ENCODE assay signal across 4 fruit fly cellular contexts in genomic region chr2L:1043195-1043990, dm6.
TF ChIP-seq lines count a peak whose summit lies in the region.

No protein-coding gene starts in this region.

- no peak for TF ChIP-seq CTCF in whole organism, embryonic (GFP tag; optimal IDR thresholded peaks at IDR 0.05; lab: Kevin White, UChicago)

TF ChIP-seq in whole organism, adult, 20 proteins besides CTCF, POLR2A, EP300 and RAD21:
- TF ChIP-seq CG12768 (GFP tag; optimal IDR thresholded peaks at IDR 0.05; lab: Kevin White, UChicago) (peak; percentile 49), kay (GFP tag; lab: Kevin White, UChicago; ENCODE audit: borderline replicate concordance) (no peak), CG5204 (GFP tag; optimal IDR thresholded peaks at IDR 0.05; lab: Kevin White, UChicago) (peak; percentile 32), CG11617 (GFP tag; optimal IDR thresholded peaks at IDR 0.05; lab: Kevin White, UChicago) (no peak), CG7045 (GFP tag; optimal IDR thresholded peaks at IDR 0.05; lab: Kevin White, UChicago) (peak; percentile 36), CG7101 (tag; optimal IDR thresholded peaks at IDR 0.05; lab: Kevin White, UChicago) (peak; percentile 2), Hr96 (GFP tag; optimal IDR thresholded peaks at IDR 0.05; lab: Kevin White, UChicago) (peak; percentile 10), pad (GFP tag; optimal IDR thresholded peaks at IDR 0.05; lab: Kevin White, UChicago) (peak; percentile 91), toe (GFP tag; optimal IDR thresholded peaks at IDR 0.05; lab: Kevin White, UChicago) (peak; percentile 4)

TF ChIP-seq in whole organism, embryonic, 481 proteins besides CTCF, POLR2A, EP300 and RAD21 (continues in another document):
- TF ChIP-seq Ptx1 (GFP tag; IDR thresholded peaks at IDR 0.05; lab: Robert Waterston, UW) (peak; percentile 25; the same call in 1 of the 2 replicates), ranshi (GFP tag; IDR thresholded peaks at IDR 0.05; lab: Robert Waterston, UW) (peak; percentile 47; the same call in 1 of the 2 replicates), tio (GFP tag; optimal IDR thresholded peaks at IDR 0.05; lab: Kevin White, UChicago) (peak; percentile 8), gcm2 (GFP tag; optimal IDR thresholded peaks at IDR 0.05; lab: Kevin White, UChicago) (no peak), Poxn (GFP tag; IDR thresholded peaks at IDR 0.05; lab: Robert Waterston, UW) (0 out of 2 replicates have a peak, but pooled peaks have one; percentile 4), CG11560 (tag; IDR thresholded peaks at IDR 0.05; lab: Robert Waterston, UW) (no peak), CG12299 (tag; optimal IDR thresholded peaks at IDR 0.05; lab: Kevin White, UChicago) (peak; percentile 9), CG11456 (GFP tag; IDR thresholded peaks at IDR 0.05; lab: Robert Waterston, UW) (0 out of 3 replicates have a peak, but pooled peaks have one; percentile 29), pho (GFP tag; optimal IDR thresholded peaks at IDR 0.05; lab: Kevin White, UChicago) (peak; percentile 17), klu (GFP tag; IDR thresholded peaks at IDR 0.05; lab: Robert Waterston, UW) (no peak), CG4360 (GFP tag; IDR thresholded peaks at IDR 0.05; lab: Robert Waterston, UW) (no peak), NFAT (GFP tag; IDR thresholded peaks at IDR 0.05; lab: Robert Waterston, UW) (peak; percentile 52; the same call in 1 of the 2 replicates), CG8924 (tag; optimal IDR thresholded peaks at IDR 0.05; lab: Kevin White, UChicago) (peak; percentile 14), CG14014 (GFP tag; IDR thresholded peaks at IDR 0.05; lab: Robert Waterston, UW) (peak; percentile 70), ind (GFP tag; optimal IDR thresholded peaks at IDR 0.05; lab: Kevin White, UChicago) (peak; percentile 28), CG3847 (GFP tag; IDR thresholded peaks at IDR 0.05; lab: Robert Waterston, UW) (0 out of 2 replicates have a peak, but pooled peaks have one; percentile 8), Atf6 (GFP tag; IDR thresholded peaks at IDR 0.05; lab: Robert Waterston, UW) (peak; percentile 68; the same call in 1 of the 2 replicates), Dek (tag; optimal IDR thresholded peaks at IDR 0.05; lab: Kevin White, UChicago) (peak; percentile 1), sug (tag; optimal IDR thresholded peaks at IDR 0.05; lab: Kevin White, UChicago) (peak; percentile 12), Aef1 (GFP tag; IDR thresholded peaks at IDR 0.05; lab: Robert Waterston, UW) (peak; percentile 33; the same call in 2 of the 3 replicates), ttk (GFP tag; IDR thresholded peaks at IDR 0.05; lab: Robert Waterston, UW) (0 out of 2 replicates have a peak, but pooled peaks have one; percentile 4), amos (GFP tag; IDR thresholded peaks at IDR 0.05; lab: Robert Waterston, UW; ENCODE audit: partially characterized antibody) (0 out of 2 replicates have a peak, but pooled peaks have one; percentile 12), CG9727 (GFP tag; optimal IDR thresholded peaks at IDR 0.05; lab: Kevin White, UChicago) (peak; percentile 21), CG34422 (GFP tag; IDR thresholded peaks at IDR 0.05; lab: Robert Waterston, UW) (0 out of 3 replicates have a peak, but pooled peaks have one; percentile 22)

TF ChIP-seq in whole organism, prepupa, 60 proteins besides CTCF, POLR2A, EP300 and RAD21:
- TF ChIP-seq spab (GFP tag; optimal IDR thresholded peaks at IDR 0.05; lab: Kevin White, UChicago) (no peak), OdsH (GFP tag; optimal IDR thresholded peaks at IDR 0.05; lab: Kevin White, UChicago) (peak; percentile 3), CG11762 (GFP tag; optimal IDR thresholded peaks at IDR 0.05; lab: Kevin White, UChicago; ENCODE audit: insufficient read depth) (no peak), Sox102F (GFP tag; optimal IDR thresholded peaks at IDR 0.05; lab: Kevin White, UChicago) (no peak), CG32006 (GFP tag; optimal IDR thresholded peaks at IDR 0.05; lab: Kevin White, UChicago) (peak; percentile 17), Eip78C (GFP tag; lab: Kevin White, UChicago) (no peak), eg (GFP tag; IDR thresholded peaks at IDR 0.05; lab: Robert Waterston, UW) (peak; percentile 49; the same call in 1 of the 3 replicates), Gug (GFP tag; IDR thresholded peaks at IDR 0.05; lab: Robert Waterston, UW) (no peak), achi (GFP tag; optimal IDR thresholded peaks at IDR 0.05; lab: Kevin White, UChicago) (no peak), svp (GFP tag; lab: Kevin White, UChicago) (peak; percentile 25)

TF ChIP-seq in whole organism, pupa, 21 proteins besides CTCF, POLR2A, EP300 and RAD21:
- TF ChIP-seq CG8301 (tag; optimal IDR thresholded peaks at IDR 0.05; lab: Kevin White, UChicago), result no peak
- no peak for TF ChIP-seq CG32121 (GFP tag; IDR thresholded peaks at IDR 0.05; lab: Robert Waterston, UW)
- TF ChIP-seq CG15710 (tag; optimal IDR thresholded peaks at IDR 0.05; lab: Kevin White, UChicago), result no peak
- no peak for TF ChIP-seq Pif1B (GFP tag; optimal IDR thresholded peaks at IDR 0.05; lab: Kevin White, UChicago)
- TF ChIP-seq EcR (GFP tag; optimal IDR thresholded peaks at IDR 0.05; lab: Kevin White, UChicago), result no peak
- 0 out of 3 replicates have a peak, but pooled peaks have one; percentile 17 for TF ChIP-seq fd96Ca (GFP tag; IDR thresholded peaks at IDR 0.05; lab: Robert Waterston, UW)
- no peak for TF ChIP-seq CG34367 (tag; optimal IDR thresholded peaks at IDR 0.05; lab: Kevin White, UChicago)
TF ChIP-seq in whole organism, pupa: peak in this region for 1.
